Worm (Caenorhabditis elegans): ENCODE measurements around the gene tag-278.

ce11 chrX:3733732-3734131 is 44.7 kb upstream of the tag-278 start, which contains the start of gene tag-18:
- TF ChIP-seq sea-1 (GFP tag; conservative IDR thresholded peaks at IDR 0.05) (no peak), ets-7 (tag; optimal IDR thresholded peaks at IDR 0.05) (no peak), ama-1 (optimal IDR thresholded peaks at IDR 0.05) (no peak)
